Fruit fly (Drosophila melanogaster) whole organism, embryonic: ENCODE data around the gene CG15461.
A peak's percentile ranks its signal among the peaks of the same experiment; 100 is the strongest.

ENCODE experiments used
- Aef1 ChIP-seq: fragments of 200-800 bp; sonication (Bioruptor generic); IDR thresholded peaks from 3 replicates; pipeline ENCODE4 v1.3.6; 2022; ENCODE audit warnings: missing biosample characterization, missing genetic modification characterization
- Asciz ChIP-seq: fragments of 200-800 bp; sonication (Bioruptor generic); optimal IDR thresholded peaks from 2 replicates; lab custom pipeline; 2017; ENCODE audit warnings: missing biosample characterization, mild to moderate bottlenecking, missing genetic modification characterization, missing genetic modification reagents
- Atf3 ChIP-seq: fragments of 200-800 bp; sonication (Bioruptor generic); optimal IDR thresholded peaks from 3 replicates; lab custom pipeline; 2016; ENCODE audit warnings: missing biosample characterization, missing genetic modification characterization
- Awh ChIP-seq: fragments of 200-800 bp; sonication (Bioruptor generic); IDR thresholded peaks from 2 replicates; pipeline ENCODE4, ENCODE4 v1.3.6; 2022; ENCODE audit warnings: missing biosample characterization, missing genetic modification characterization
- BEAF-32 ChIP-seq: fragments of 200-800 bp; sonication (Bioruptor generic); optimal IDR thresholded peaks from 3 replicates; lab custom pipeline; 2017; ENCODE audit warnings: missing biosample characterization, missing genetic modification characterization, mild to moderate bottlenecking, moderate library complexity, missing genetic modification reagents
- CG10431 ChIP-seq: fragments of 200-800 bp; sonication (Bioruptor generic); optimal IDR thresholded peaks from 3 replicates; lab custom pipeline; 2018; ENCODE audit warnings: missing biosample characterization, mild to moderate bottlenecking, missing genetic modification characterization
- CG12659 ChIP-seq: fragments of 200-800 bp; sonication (Bioruptor generic); optimal IDR thresholded peaks from 3 replicates; lab custom pipeline; 2017; ENCODE audit warnings: mild to moderate bottlenecking, missing biosample characterization, missing genetic modification reagents, missing genetic modification characterization
- CG14667 ChIP-seq: fragments of 200-800 bp; sonication (Bioruptor generic); IDR thresholded peaks from 2 replicates; pipeline ENCODE4 v1.3.6; 2022; ENCODE audit warnings: missing biosample characterization, missing genetic modification characterization
- CG14965 ChIP-seq: fragments of 200-800 bp; sonication (Bioruptor generic); optimal IDR thresholded peaks from 2 replicates; lab custom pipeline; 2016; ENCODE audit warnings: missing biosample characterization, missing genetic modification characterization, borderline replicate concordance
- CG1529 ChIP-seq: fragments of 200-800 bp; sonication (Bioruptor generic); optimal IDR thresholded peaks from 3 replicates; lab custom pipeline; 2018; ENCODE audit warnings: missing biosample characterization, missing genetic modification characterization
- CG17361 ChIP-seq: fragments of 200-800 bp; sonication (Bioruptor generic); IDR thresholded peaks from 3 replicates; pipeline ENCODE4 v1.3.6; 2022; ENCODE audit warnings: missing biosample characterization, missing genetic modification characterization
- CG17568 ChIP-seq: fragments of 200-800 bp; sonication (Bioruptor generic); optimal IDR thresholded peaks from 2 replicates; lab custom pipeline; 2018; ENCODE audit warnings: missing biosample characterization, mild to moderate bottlenecking, missing genetic modification characterization, moderate library complexity
- CG17829 ChIP-seq: fragments of 200-800 bp; optimal IDR thresholded peaks from 2 replicates; lab custom pipeline; 2019; ENCODE audit warnings: missing biosample characterization, mild to moderate bottlenecking, missing genetic modification characterization, moderate library complexity
- CG18764 ChIP-seq: fragments of 200-800 bp; sonication (Bioruptor generic); optimal IDR thresholded peaks from 3 replicates; lab custom pipeline; 2016; ENCODE audit warnings: missing biosample characterization, missing genetic modification characterization
- CG30403 ChIP-seq: fragments of 200-800 bp; sonication (Bioruptor generic); optimal IDR thresholded peaks from 3 replicates; lab custom pipeline; 2016; ENCODE audit warnings: missing biosample characterization, missing genetic modification characterization
- CG3281 ChIP-seq: fragments of 200-800 bp; sonication (Bioruptor generic); optimal IDR thresholded peaks from 3 replicates; lab custom pipeline; 2017; ENCODE audit warnings: missing biosample characterization, mild to moderate bottlenecking, missing genetic modification characterization
- CG3407 ChIP-seq: fragments of 200-800 bp; sonication (Bioruptor generic); optimal IDR thresholded peaks from 2 replicates; lab custom pipeline; 2018; ENCODE audit warnings: missing biosample characterization, mild to moderate bottlenecking, missing genetic modification characterization
- CG3726 ChIP-seq: fragments of 200-800 bp; sonication (Bioruptor generic); IDR thresholded peaks from 3 replicates; pipeline ENCODE4, ENCODE4 v1.3.6; 2022; ENCODE audit warnings: missing biosample characterization, missing genetic modification characterization
- CG4282 ChIP-seq: fragments of 200-800 bp; sonication (Bioruptor generic); optimal IDR thresholded peaks from 2 replicates; lab custom pipeline; 2016; ENCODE audit warnings: missing biosample characterization, missing genetic modification characterization
- CG6175 ChIP-seq: fragments of 200-800 bp; sonication (Bioruptor generic); IDR thresholded peaks from 3 replicates; pipeline ENCODE4 v1.3.6; 2022; ENCODE audit warnings: missing biosample characterization, missing genetic modification characterization
- CG7271 ChIP-seq: fragments of 200-800 bp; sonication (Bioruptor generic); optimal IDR thresholded peaks from 2 replicates; lab custom pipeline; 2018; ENCODE audit warnings: missing biosample characterization, mild to moderate bottlenecking, missing genetic modification characterization, moderate library complexity
- CG8281 ChIP-seq: fragments of 200-800 bp; sonication (Bioruptor generic); optimal IDR thresholded peaks from 2 replicates; lab custom pipeline; 2018; ENCODE audit warnings: missing biosample characterization, mild to moderate bottlenecking, missing genetic modification characterization, moderate library complexity
- CG9215 ChIP-seq: fragments of 200-800 bp; sonication (Bioruptor generic); IDR thresholded peaks from 2 replicates; pipeline ENCODE4 v1.3.6; 2022; ENCODE audit warnings: missing biosample characterization, missing genetic modification characterization
- CG9437 ChIP-seq: fragments of 200-800 bp; sonication (Bioruptor generic); optimal IDR thresholded peaks from 2 replicates; lab custom pipeline; 2018; ENCODE audit warnings: missing biosample characterization, mild to moderate bottlenecking, missing genetic modification characterization
- CG9609 ChIP-seq: fragments of 200-800 bp; sonication (Bioruptor generic); optimal IDR thresholded peaks from 3 replicates; lab custom pipeline; 2016; ENCODE audit warnings: missing biosample characterization, missing genetic modification characterization
- Drgx ChIP-seq: fragments of 200-800 bp; sonication (Bioruptor generic); IDR thresholded peaks from 2 replicates; pipeline ENCODE4 v1.3.6; 2022; ENCODE audit warnings: missing biosample characterization, missing genetic modification characterization
- Ets65A ChIP-seq: fragments of 200-800 bp; sonication (Bioruptor generic); peaks from one replicate; lab custom pipeline; 2016; ENCODE audit warnings: missing biosample characterization, missing genetic modification characterization
- Hr51 ChIP-seq, 2 experiments: fragments of 200-800 bp; sonication (Bioruptor generic); optimal IDR thresholded peaks; 2 replicates in 1 of 2; 3 replicates in 1 of 2; lab custom pipeline; 2016 to 2018; ENCODE audit warnings: missing biosample characterization in 2 of 2, missing genetic modification characterization in 2 of 2, mild to moderate bottlenecking in 1 of 2, moderate library complexity in 1 of 2
- Lhr ChIP-seq: fragments of 200-800 bp; sonication (Bioruptor generic); optimal IDR thresholded peaks from 3 replicates; lab custom pipeline; 2017; ENCODE audit warnings: mild to moderate bottlenecking, missing biosample characterization, missing genetic modification reagents, missing genetic modification characterization
- Mes4 ChIP-seq: fragments of 200-800 bp; sonication (Bioruptor generic); optimal IDR thresholded peaks from 2 replicates; lab custom pipeline; 2016; ENCODE audit warnings: missing biosample characterization, missing genetic modification characterization
- NFAT ChIP-seq: fragments of 200-800 bp; sonication (Bioruptor generic); IDR thresholded peaks from 2 replicates; pipeline ENCODE4 v1.3.6; 2022; ENCODE audit warnings: missing biosample characterization, missing genetic modification characterization
- Xrp1 ChIP-seq: fragments of 200-800 bp; sonication (Bioruptor generic); IDR thresholded peaks from 2 replicates; pipeline ENCODE4 v1.3.6; 2022; ENCODE audit warnings: missing biosample characterization, missing genetic modification characterization
- ab ChIP-seq: fragments of 200-800 bp; sonication (Bioruptor generic); optimal IDR thresholded peaks from 2 replicates; lab custom pipeline; 2016; ENCODE audit warnings: missing biosample characterization, missing genetic modification characterization
- ac ChIP-seq: fragments of 200-800 bp; sonication (Bioruptor generic); optimal IDR thresholded peaks from 3 replicates; lab custom pipeline; 2017; ENCODE audit warnings: missing biosample characterization, mild to moderate bottlenecking, missing genetic modification characterization
- br ChIP-seq: fragments of >200 bp; optimal IDR thresholded peaks from 2 replicates; lab custom pipeline; 2017
- chif ChIP-seq, 2 experiments: fragments of 200-800 bp; sonication (Bioruptor generic); optimal IDR thresholded peaks; 3 replicates each; lab custom pipeline; 2016; ENCODE audit warnings: missing biosample characterization in 2 of 2, missing genetic modification characterization in 2 of 2
- danr ChIP-seq: fragments of 200-800 bp; sonication (Bioruptor generic); IDR thresholded peaks from 2 replicates; pipeline ENCODE4 v1.3.6; 2022; ENCODE audit warnings: missing biosample characterization, missing genetic modification characterization
- dpn ChIP-seq, 2 experiments: fragments of 200-800 bp; sonication (Bioruptor generic); optimal IDR thresholded peaks; 3 replicates each; lab custom pipeline; 2016; ENCODE audit warnings: missing biosample characterization in 2 of 2, missing genetic modification characterization in 2 of 2
- en ChIP-seq: fragments of 200-800 bp; sonication (Bioruptor generic); optimal IDR thresholded peaks from 2 replicates; lab custom pipeline; 2016; ENCODE audit warnings: missing biosample characterization, missing genetic modification characterization
- her ChIP-seq: fragments of 200-800 bp; sonication (Bioruptor generic); optimal IDR thresholded peaks from 2 replicates; lab custom pipeline; 2016; ENCODE audit warnings: missing biosample characterization, missing genetic modification characterization
- jigr1 ChIP-seq: fragments of 200-800 bp; sonication (Bioruptor generic); IDR thresholded peaks from 3 replicates; pipeline ENCODE4 v1.3.6; 2022; ENCODE audit warnings: missing biosample characterization, missing genetic modification characterization
- klu ChIP-seq: fragments of 200-800 bp; sonication (Bioruptor generic); IDR thresholded peaks from 2 replicates; pipeline ENCODE4 v1.3.6; 2022; ENCODE audit warnings: missing biosample characterization, missing genetic modification characterization
- pan ChIP-seq, 4 experiments: fragments of >200 bp in 3 of 4; fragments of 200-800 bp in 1 of 4; sonication (Bioruptor generic) in 1 of 4; optimal IDR thresholded peaks in 3 of 4; IDR thresholded peaks in 1 of 4; 2 replicates each; pipeline versions ENCODE4 v1.3.6 to Lab custom; 2017 to 2022; ENCODE audit warnings: missing biosample characterization in 2 of 4, missing genetic modification characterization in 2 of 4, mixed read lengths in 1 of 4
- prd ChIP-seq, 3 experiments: fragments of >200 bp in 2 of 3; fragments of 200-800 bp in 1 of 3; sonication (Bioruptor generic) in 1 of 3; optimal IDR thresholded peaks in 2 of 3; IDR thresholded peaks in 1 of 3; 2 replicates in 2 of 3; 3 replicates in 1 of 3; pipeline versions ENCODE4 v1.3.6 to Lab custom; 2017 to 2022; ENCODE audit warnings: missing biosample characterization in 1 of 3, missing genetic modification characterization in 1 of 3
- pum ChIP-seq: fragments of 200-800 bp; sonication (Bioruptor generic); optimal IDR thresholded peaks from 2 replicates; lab custom pipeline; 2016; ENCODE audit warnings: missing biosample characterization, missing genetic modification characterization
- row ChIP-seq: fragments of 200-800 bp; sonication (Bioruptor generic); IDR thresholded peaks from 3 replicates; pipeline ENCODE4 v1.3.6; 2022; ENCODE audit warnings: missing biosample characterization, missing genetic modification characterization
- seq ChIP-seq: fragments of 200-800 bp; sonication (Bioruptor generic); IDR thresholded peaks from 2 replicates; pipeline ENCODE4 v1.3.6; 2022; ENCODE audit warnings: missing biosample characterization, missing genetic modification characterization
- slp2 ChIP-seq: fragments of 200-800 bp; sonication (Bioruptor generic); optimal IDR thresholded peaks from 2 replicates; lab custom pipeline; 2016; ENCODE audit warnings: missing biosample characterization, missing genetic modification characterization
- sug ChIP-seq: fragments of 200-800 bp; optimal IDR thresholded peaks from 2 replicates; lab custom pipeline; 2019; ENCODE audit warnings: missing biosample characterization, mild to moderate bottlenecking, missing genetic modification characterization, moderate library complexity
- tin ChIP-seq: fragments of 200-800 bp; sonication (Bioruptor generic); optimal IDR thresholded peaks from 3 replicates; lab custom pipeline; 2016; ENCODE audit warnings: missing biosample characterization, missing genetic modification characterization
- zfh2 ChIP-seq: fragments of 200-800 bp; sonication (Bioruptor generic); optimal IDR thresholded peaks from 2 replicates; lab custom pipeline; 2016; ENCODE audit warnings: missing biosample characterization, missing genetic modification characterization

The CG15461 gene

dm6 chrX:20488701-20489122 is 2.7 kb downstream of the CG15461 start (continued):
- TF ChIP-seq CG12659 (GFP tag; lab: Kevin White, UChicago) (peak; percentile 64), pum (GFP tag; lab: Kevin White, UChicago) (peak; percentile 21), ac (GFP tag; lab: Kevin White, UChicago) (no peak), seq (GFP tag; lab: Robert Waterston, UW) (peak; percentile 36; the same call in 1 of the 2 replicates), CG9215 (GFP tag; lab: Robert Waterston, UW) (peak; percentile 21; the same call in 1 of the 2 replicates), Xrp1 (GFP tag; lab: Robert Waterston, UW) (peak; percentile 35; the same call in 1 of the 2 replicates), NFAT (GFP tag; lab: Robert Waterston, UW) (no peak), br (lab: Kevin White, UChicago) (no peak), CG10431 (GFP tag; lab: Kevin White, UChicago) (no peak), tin (GFP tag; lab: Kevin White, UChicago) (peak; percentile 56), BEAF-32 (GFP tag; lab: Kevin White, UChicago) (no peak), en (GFP tag; lab: Kevin White, UChicago) (peak; percentile 37), CG7271 (tag; lab: Kevin White, UChicago) (no peak), CG9609 (GFP tag; lab: Kevin White, UChicago) (peak; percentile 26), CG18764 (peak; percentile 9), CG3281 (GFP tag; lab: Kevin White, UChicago) (peak; percentile 63), Ets65A (GFP tag; lab: Kevin White, UChicago) (no peak), CG9437 (peak; percentile 62), CG4282 (GFP tag; lab: Kevin White, UChicago) (no peak), zfh2 (GFP tag; lab: Kevin White, UChicago) (peak; percentile 12), danr (GFP tag; lab: Robert Waterston, UW) (no peak), Aef1 (GFP tag; lab: Robert Waterston, UW) (no peak), dpn (GFP tag; optimal IDR thresholded peaks at IDR 0.05; lab: Kevin White, UChicago) (peak; percentile 14 to 64), jigr1 (GFP tag; lab: Robert Waterston, UW) (no peak), Awh (GFP tag; lab: Robert Waterston, UW) (no peak), Asciz (peak; percentile 60), Hr51 (GFP tag; optimal IDR thresholded peaks at IDR 0.05; lab: Kevin White, UChicago) (peak in 1 of 2 experiments; percentile 70), Atf3 (GFP tag; lab: Kevin White, UChicago) (no peak), slp2 (peak; percentile 44), row (GFP tag; lab: Robert Waterston, UW) (peak; percentile 51; the same call in 2 of the 3 replicates), CG17829 (tag; lab: Kevin White, UChicago) (peak; percentile 51), Mes4 (GFP tag; lab: Kevin White, UChicago) (no peak), CG17568 (GFP tag; lab: Kevin White, UChicago) (peak; percentile 7), prd (optimal IDR thresholded peaks at IDR 0.05; lab: Kevin White, UChicago) (no peak), prd (GFP tag; IDR thresholded peaks at IDR 0.05; lab: Robert Waterston, UW) (peak; percentile 50; the same call in 1 of the 3 replicates), her (GFP tag; lab: Kevin White, UChicago) (no peak), CG6175 (GFP tag; lab: Robert Waterston, UW) (no peak), CG30403 (GFP tag; lab: Kevin White, UChicago) (peak; percentile 71), CG8281 (tag; lab: Kevin White, UChicago) (peak; percentile 14), Drgx (GFP tag; lab: Robert Waterston, UW) (peak; percentile 38; the same call in 1 of the 2 replicates), CG1529 (GFP tag; lab: Kevin White, UChicago) (peak; percentile 61), klu (GFP tag; lab: Robert Waterston, UW) (peak; percentile 34; the same call in 1 of the 2 replicates), ab (no peak), CG14667 (GFP tag; lab: Robert Waterston, UW) (no peak), CG14965 (GFP tag; lab: Kevin White, UChicago) (no peak), pan (optimal IDR thresholded peaks at IDR 0.05; lab: Kevin White, UChicago) (no peak), pan (GFP tag; optimal IDR thresholded peaks at IDR 0.05 in 1 of 2, IDR thresholded peaks at IDR 0.05 in 1 of 2) (peak in 1 of 2 experiments; percentile 32), CG3407 (GFP tag; lab: Kevin White, UChicago) (peak; percentile 42), Lhr (GFP tag; lab: Kevin White, UChicago) (peak; percentile 17), CG3726 (GFP tag; lab: Robert Waterston, UW) (no peak), sug (tag; lab: Kevin White, UChicago) (peak; percentile 29), CG17361 (GFP tag; lab: Robert Waterston, UW) (peak; percentile 79), chif (GFP tag; optimal IDR thresholded peaks at IDR 0.05; lab: Kevin White, UChicago) (peak; percentile 16 to 32)
